Worm (Caenorhabditis elegans): ENCODE results near the gene Y32G9A.3.

DNA sequence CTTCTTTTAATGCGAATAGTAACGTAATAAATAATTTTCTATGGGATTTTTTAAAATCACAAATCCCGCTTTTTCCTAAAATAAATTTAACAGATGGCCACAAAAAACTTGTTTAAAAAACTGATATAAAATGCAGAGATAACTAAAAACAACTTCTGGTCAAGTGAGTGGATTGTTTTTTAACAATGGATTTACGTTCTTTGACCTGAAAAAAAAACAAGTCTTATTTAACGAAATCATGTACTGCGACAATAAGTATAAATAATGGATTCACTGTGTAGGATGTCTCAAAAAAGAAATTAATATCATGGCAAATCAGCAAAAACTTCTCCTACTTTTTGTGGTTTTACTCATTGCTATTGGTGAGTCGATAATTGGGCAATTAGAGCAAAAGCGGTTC is 45.9 kb downstream of the Y32G9A.3 start, which contains the start of gene fipr-25:
- TF ChIP-seq ztf-23 (GFP tag; IDR thresholded peaks at IDR 0.05) (no peak), ztf-29 (GFP tag; IDR thresholded peaks at IDR 0.05) (no peak), ref-1 (GFP tag; conservative IDR thresholded peaks at IDR 0.05) (no peak), tab-1 (GFP tag; IDR thresholded peaks at IDR 0.05) (no peak), cog-1 (tag; optimal IDR thresholded peaks at IDR 0.05) (no peak), klf-2 (GFP tag; conservative IDR thresholded peaks at IDR 0.05) (no peak)

All from whole organism, midembryonic.